Fruit fly (Drosophila melanogaster) whole organism, embryonic: Measurements from ENCODE around the gene mahe.

Experiments
- Asciz ChIP-seq: fragments of 200-800 bp; sonication (Bioruptor generic); optimal IDR thresholded peaks from 2 replicates; lab custom pipeline; 2017; ENCODE audit warnings: missing biosample characterization, mild to moderate bottlenecking, missing genetic modification characterization, missing genetic modification reagents
- CG10565 ChIP-seq: fragments of 200-800 bp; sonication (Bioruptor generic); optimal IDR thresholded peaks from 3 replicates; lab custom pipeline; 2016; ENCODE audit warnings: missing biosample characterization, mild to moderate bottlenecking, missing genetic modification characterization
- CG12659 ChIP-seq: fragments of 200-800 bp; sonication (Bioruptor generic); optimal IDR thresholded peaks from 3 replicates; lab custom pipeline; 2017; ENCODE audit warnings: mild to moderate bottlenecking, missing biosample characterization, missing genetic modification reagents, missing genetic modification characterization
- CG12769 ChIP-seq: fragments of 200-800 bp; sonication (Bioruptor generic); optimal IDR thresholded peaks from 2 replicates; lab custom pipeline; 2019; ENCODE audit warnings: missing biosample characterization, mild to moderate bottlenecking, missing genetic modification characterization, moderate library complexity
- CG13296 ChIP-seq: fragments of 200-800 bp; sonication (Bioruptor generic); optimal IDR thresholded peaks from 3 replicates; lab custom pipeline; 2018; ENCODE audit warnings: missing biosample characterization, mild to moderate bottlenecking, missing genetic modification characterization
- CG14441 ChIP-seq: fragments of 200-800 bp; sonication (Bioruptor generic); IDR thresholded peaks from 2 replicates; pipeline ENCODE4 v1.3.6; 2022; ENCODE audit warnings: missing biosample characterization, missing genetic modification characterization
- CG15514 ChIP-seq: fragments of 200-800 bp; sonication (Bioruptor generic); optimal IDR thresholded peaks from 3 replicates; lab custom pipeline; 2017; ENCODE audit warnings: missing biosample characterization, missing genetic modification characterization, mild to moderate bottlenecking, moderate library complexity, missing genetic modification reagents
- CG17328 ChIP-seq: fragments of 200-800 bp; sonication (Bioruptor generic); IDR thresholded peaks from 2 replicates; pipeline ENCODE4 v1.3.6; 2022; ENCODE audit warnings: missing biosample characterization, missing genetic modification characterization
- CG17612 ChIP-seq: fragments of 200-800 bp; sonication (Bioruptor generic); IDR thresholded peaks from 2 replicates; pipeline ENCODE4 v1.3.6; 2022; ENCODE audit warnings: missing biosample characterization, missing genetic modification characterization
- CG17912 ChIP-seq: fragments of 200-800 bp; sonication (Bioruptor generic); optimal IDR thresholded peaks from 2 replicates; lab custom pipeline; 2018; ENCODE audit warnings: missing biosample characterization, mild to moderate bottlenecking, missing genetic modification characterization
- CG34224 ChIP-seq: fragments of 200-800 bp; sonication (Bioruptor generic); IDR thresholded peaks from 3 replicates; pipeline ENCODE4 v1.3.6; 2022; ENCODE audit warnings: missing biosample characterization, missing genetic modification characterization; ENCODE audit not compliant: partially characterized antibody
- CG4617 ChIP-seq: fragments of 200-800 bp; sonication (Bioruptor generic); optimal IDR thresholded peaks from 3 replicates; lab custom pipeline; 2016; ENCODE audit warnings: missing biosample characterization, missing genetic modification characterization, borderline replicate concordance
- CG5953 ChIP-seq: fragments of 200-800 bp; sonication (Bioruptor generic); IDR thresholded peaks from 2 replicates; pipeline ENCODE4 v1.3.6; 2022; ENCODE audit warnings: missing biosample characterization, missing genetic modification characterization
- CG6854 ChIP-seq: fragments of 200-800 bp; sonication (Bioruptor generic); optimal IDR thresholded peaks from 3 replicates; lab custom pipeline; 2017; ENCODE audit warnings: missing biosample characterization, mild to moderate bottlenecking, missing genetic modification characterization
- CG8089 ChIP-seq: fragments of 200-800 bp; sonication (Bioruptor generic); optimal IDR thresholded peaks from 3 replicates; lab custom pipeline; 2016; ENCODE audit warnings: missing biosample characterization, missing genetic modification characterization
- CG8290 ChIP-seq, 3 experiments: fragments of 200-800 bp; sonication (Bioruptor generic); optimal IDR thresholded peaks; 2 replicates each; lab custom pipeline; 2016 to 2019; ENCODE audit warnings: missing biosample characterization in 3 of 3, missing genetic modification characterization in 3 of 3, mild to moderate bottlenecking in 2 of 3, moderate library complexity in 1 of 3
- CG8765 ChIP-seq: fragments of 200-800 bp; sonication (Bioruptor generic); IDR thresholded peaks from 2 replicates; pipeline ENCODE4 v1.3.6; 2022; ENCODE audit warnings: missing biosample characterization, missing genetic modification characterization
- CG8944 ChIP-seq: fragments of 200-800 bp; sonication (Bioruptor generic); optimal IDR thresholded peaks from 3 replicates; lab custom pipeline; 2016; ENCODE audit warnings: missing biosample characterization, missing genetic modification characterization
- Chrac-16 ChIP-seq: fragments of 200-800 bp; sonication (Bioruptor generic); optimal IDR thresholded peaks from 3 replicates; lab custom pipeline; 2016; ENCODE audit warnings: missing biosample characterization, missing genetic modification characterization
- Deaf1 ChIP-seq: fragments of 200-800 bp; optimal IDR thresholded peaks from 3 replicates; lab custom pipeline; 2019; ENCODE audit warnings: missing biosample characterization, mild to moderate bottlenecking, missing genetic modification characterization, moderate library complexity
- Dip2 ChIP-seq: fragments of 200-800 bp; sonication (Bioruptor generic); IDR thresholded peaks from 2 replicates; pipeline ENCODE4 v1.3.6; 2022; ENCODE audit warnings: missing biosample characterization, missing genetic modification characterization
- Elba2 ChIP-seq: fragments of 200-800 bp; sonication (Bioruptor generic); optimal IDR thresholded peaks from 3 replicates; lab custom pipeline; 2016; ENCODE audit warnings: missing biosample characterization, missing genetic modification characterization
- GATAe ChIP-seq: fragments of 200-800 bp; sonication (Bioruptor generic); conservative IDR thresholded peaks from 2 replicates; pipeline ENCODE4 v1.3.6; 2022; ENCODE audit warnings: missing biosample characterization, missing genetic modification characterization
- HLH54F ChIP-seq: fragments of 200-800 bp; sonication (Bioruptor generic); optimal IDR thresholded peaks from 3 replicates; lab custom pipeline; 2016; ENCODE audit warnings: missing biosample characterization, missing genetic modification characterization
- HLHmδ ChIP-seq: fragments of 200-800 bp; sonication (Bioruptor generic); optimal IDR thresholded peaks from 2 replicates; lab custom pipeline; 2018; ENCODE audit warnings: missing biosample characterization, mild to moderate bottlenecking, missing genetic modification characterization, moderate library complexity
- Hand ChIP-seq: fragments of 200-800 bp; sonication (Bioruptor generic); optimal IDR thresholded peaks from 2 replicates; lab custom pipeline; 2017; ENCODE audit warnings: mild to moderate bottlenecking, missing biosample characterization, missing genetic modification reagents, missing genetic modification characterization
- Med ChIP-seq: fragments of 200-800 bp; sonication (Bioruptor generic); peaks from one replicate; lab custom pipeline; 2016; ENCODE audit warnings: missing biosample characterization, missing genetic modification characterization, mild to moderate bottlenecking, inconsistent platforms, moderate library complexity
- Myb ChIP-seq: fragments of 200-800 bp; sonication (Bioruptor generic); optimal IDR thresholded peaks from 2 replicates; lab custom pipeline; 2016; ENCODE audit warnings: missing biosample characterization, missing genetic modification characterization
- Nf-YC ChIP-seq: fragments of 200-800 bp; optimal IDR thresholded peaks from 3 replicates; lab custom pipeline; 2019; ENCODE audit warnings: missing biosample characterization, mild to moderate bottlenecking, missing genetic modification characterization, moderate library complexity
- Ravus ChIP-seq: fragments of 200-800 bp; sonication (Bioruptor generic); IDR thresholded peaks from 2 replicates; pipeline ENCODE4 v1.3.6; 2022; ENCODE audit warnings: missing biosample characterization, missing genetic modification characterization
- Six4 ChIP-seq: fragments of 200-800 bp; sonication (Bioruptor generic); optimal IDR thresholded peaks from 2 replicates; lab custom pipeline; 2016; ENCODE audit warnings: missing biosample characterization, missing genetic modification characterization
- al ChIP-seq: fragments of 200-800 bp; sonication (Bioruptor generic); IDR thresholded peaks from 2 replicates; pipeline ENCODE4 v1.3.6; 2022; ENCODE audit warnings: missing biosample characterization, missing genetic modification characterization
- ash1 ChIP-seq: fragments of 200-800 bp; sonication (Bioruptor generic); optimal IDR thresholded peaks from 2 replicates; lab custom pipeline; 2018; ENCODE audit warnings: missing biosample characterization, mild to moderate bottlenecking, missing genetic modification characterization
- corto ChIP-seq: fragments of 200-800 bp; sonication (Bioruptor generic); optimal IDR thresholded peaks from 2 replicates; lab custom pipeline; 2016; ENCODE audit warnings: missing biosample characterization, mild to moderate bottlenecking, missing genetic modification characterization, moderate library complexity
- croc ChIP-seq: fragments of 200-800 bp; sonication (Bioruptor generic); conservative IDR thresholded peaks from 3 replicates; pipeline ENCODE4 v1.3.6; 2022; ENCODE audit warnings: missing biosample characterization, missing genetic modification characterization
- esg ChIP-seq: fragments of 200-800 bp; sonication (Bioruptor generic); conservative IDR thresholded peaks from 2 replicates; pipeline ENCODE4 v1.3.6; 2022; ENCODE audit warnings: missing biosample characterization, missing genetic modification characterization
- exex ChIP-seq: fragments of 200-800 bp; sonication (Bioruptor generic); optimal IDR thresholded peaks from 4 replicates; lab custom pipeline; 2018; ENCODE audit warnings: missing biosample characterization, mild to moderate bottlenecking, missing genetic modification characterization, moderate library complexity
- ftz-f1 ChIP-seq: fragments of 200-800 bp; sonication (Bioruptor generic); optimal IDR thresholded peaks from 2 replicates; lab custom pipeline; 2016; ENCODE audit warnings: missing biosample characterization, missing genetic modification characterization
- gsb ChIP-seq: fragments of 200-800 bp; sonication (Bioruptor generic); IDR thresholded peaks from 2 replicates; pipeline ENCODE4 v1.3.6; 2022; ENCODE audit warnings: missing biosample characterization, missing genetic modification characterization
- gsb-n ChIP-seq: fragments of 200-800 bp; sonication (Bioruptor generic); optimal IDR thresholded peaks from 3 replicates; lab custom pipeline; 2018; ENCODE audit warnings: missing biosample characterization, mild to moderate bottlenecking, missing genetic modification characterization
- her ChIP-seq: fragments of 200-800 bp; sonication (Bioruptor generic); optimal IDR thresholded peaks from 2 replicates; lab custom pipeline; 2016; ENCODE audit warnings: missing biosample characterization, missing genetic modification characterization
- kni ChIP-seq: fragments of 200-800 bp; sonication (Bioruptor generic); optimal IDR thresholded peaks from 3 replicates; lab custom pipeline; 2017; ENCODE audit warnings: mild to moderate bottlenecking, missing biosample characterization, missing genetic modification reagents, missing genetic modification characterization
- mam ChIP-seq: fragments of 200-800 bp; sonication (Bioruptor generic); optimal IDR thresholded peaks from 3 replicates; lab custom pipeline; 2016; ENCODE audit warnings: missing biosample characterization, missing genetic modification characterization
- nmo ChIP-seq: fragments of 200-800 bp; sonication (Bioruptor generic); optimal IDR thresholded peaks from 2 replicates; lab custom pipeline; 2018; ENCODE audit warnings: missing biosample characterization, mild to moderate bottlenecking, missing genetic modification characterization, moderate library complexity
- ro ChIP-seq: fragments of 200-800 bp; sonication (Bioruptor generic); IDR thresholded peaks from 2 replicates; pipeline ENCODE4 v1.3.6; 2022; ENCODE audit warnings: missing biosample characterization, missing genetic modification characterization
- salm ChIP-seq: fragments of 200-800 bp; sonication (Bioruptor generic); optimal IDR thresholded peaks from 2 replicates; lab custom pipeline; 2018; ENCODE audit warnings: missing biosample characterization, mild to moderate bottlenecking, missing genetic modification characterization
- sens ChIP-seq: fragments of 200-800 bp; sonication (Bioruptor generic); peaks from one replicate; lab custom pipeline; 2016; ENCODE audit warnings: missing biosample characterization, missing genetic modification characterization
- shn ChIP-seq: fragments of 200-800 bp; sonication (Bioruptor generic); optimal IDR thresholded peaks from 3 replicates; lab custom pipeline; 2016; ENCODE audit warnings: missing biosample characterization, missing genetic modification characterization
- vnd ChIP-seq: fragments of 200-800 bp; sonication (Bioruptor generic); IDR thresholded peaks from 3 replicates; pipeline ENCODE4 v1.3.6; 2022; ENCODE audit warnings: missing biosample characterization, missing genetic modification characterization; ENCODE audit not compliant: partially characterized antibody

mahe gene

DNA sequence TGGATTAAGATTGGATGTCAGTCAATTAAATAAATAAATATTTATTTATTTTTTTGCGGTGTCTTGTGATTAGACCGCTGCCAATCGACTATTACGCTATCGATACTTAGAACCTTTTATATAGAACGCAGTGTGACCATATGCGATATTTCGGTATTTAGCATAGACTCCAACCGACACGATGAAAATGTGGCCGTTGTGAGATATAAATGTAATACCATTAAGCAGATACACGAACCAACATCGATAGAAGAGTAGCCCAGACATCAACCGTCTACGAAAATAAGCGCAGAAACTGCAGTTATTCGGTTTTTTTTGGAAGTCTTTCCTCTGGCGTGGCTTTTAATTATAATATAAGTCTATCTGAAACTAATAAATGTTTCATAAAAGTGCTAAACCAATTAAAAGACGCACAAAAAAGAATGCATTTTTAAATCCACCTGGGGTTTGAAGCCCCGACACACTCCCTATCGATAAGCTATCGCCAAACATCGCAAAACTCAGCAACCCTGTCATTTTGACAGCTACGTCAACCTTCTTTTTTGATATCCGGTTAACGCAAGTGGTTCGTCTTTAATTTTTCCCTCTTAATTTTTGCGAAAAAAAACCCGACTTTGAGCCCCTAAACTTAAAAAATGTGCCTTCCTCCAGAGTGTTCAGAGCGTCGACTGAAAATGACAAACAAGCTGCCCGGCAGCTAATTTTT, 2.2 kb upstream of the mahe start, which contains the start of the genes Dhdds and RpS14a (continued):
- peak; percentile 11 for TF ChIP-seq CG8089 (GFP tag; lab: Kevin White, UChicago)
- TF ChIP-seq CG34224 (GFP tag; lab: Robert Waterston, UW) = peak; percentile 67; the same call in 2 of the 3 replicates
- TF ChIP-seq vnd (GFP tag; lab: Robert Waterston, UW) = peak; percentile 75
- TF ChIP-seq corto = no peak
- TF ChIP-seq al (GFP tag; lab: Robert Waterston, UW) = no peak
- no peak for TF ChIP-seq Ravus (GFP tag; lab: Robert Waterston, UW)
- no peak for TF ChIP-seq CG12769
- TF ChIP-seq shn (GFP tag; lab: Kevin White, UChicago) = peak; percentile 4
- peak; percentile 89 for TF ChIP-seq sens
- no peak for TF ChIP-seq CG17612 (GFP tag; lab: Robert Waterston, UW)
- TF ChIP-seq Deaf1 (tag; lab: Kevin White, UChicago) = no peak
- TF ChIP-seq CG10565 (GFP tag; lab: Kevin White, UChicago) = no peak
- TF ChIP-seq CG17328 = peak; percentile 61
- TF ChIP-seq Dip2 (GFP tag; lab: Robert Waterston, UW) = no peak
- TF ChIP-seq HLH54F (GFP tag; lab: Kevin White, UChicago) = peak; percentile 51
- TF ChIP-seq Chrac-16 = peak; percentile 10
- TF ChIP-seq esg (GFP tag; lab: Robert Waterston, UW) = no peak
- peak; percentile 25 for TF ChIP-seq Elba2 (GFP tag; lab: Kevin White, UChicago)
- TF ChIP-seq CG12659 (GFP tag; lab: Kevin White, UChicago) = peak; percentile 86
- no peak for TF ChIP-seq croc (GFP tag; lab: Robert Waterston, UW)
- peak; percentile 29 for TF ChIP-seq CG6854
- TF ChIP-seq CG13296 (GFP tag; lab: Kevin White, UChicago) = peak; percentile 67
- TF ChIP-seq CG8765 (GFP tag; lab: Robert Waterston, UW) = no peak
- peak; percentile 19 for TF ChIP-seq CG17912 (GFP tag; lab: Kevin White, UChicago)
- TF ChIP-seq Nf-YC (tag; lab: Kevin White, UChicago) = peak; percentile 54
- TF ChIP-seq CG4617 = peak; percentile 6
- peak; percentile 68 for TF ChIP-seq kni (GFP tag; lab: Kevin White, UChicago)
- no peak for TF ChIP-seq gsb (GFP tag; lab: Robert Waterston, UW)
- TF ChIP-seq HLHmδ (GFP tag; lab: Kevin White, UChicago) = peak; percentile 77
- no peak for TF ChIP-seq GATAe
- TF ChIP-seq Six4 (GFP tag; lab: Kevin White, UChicago) = peak; percentile 11
- peak; percentile 43 for TF ChIP-seq Asciz
- TF ChIP-seq exex (tag; lab: Kevin White, UChicago) = no peak
- TF ChIP-seq salm (tag; lab: Kevin White, UChicago) = peak; percentile 56
- no peak for TF ChIP-seq ash1 (GFP tag; lab: Kevin White, UChicago)
- no peak for TF ChIP-seq ftz-f1 (GFP tag; lab: Kevin White, UChicago)
- TF ChIP-seq CG8290 (GFP tag; optimal IDR thresholded peaks at IDR 0.05; lab: Kevin White, UChicago) = peak; percentile 56
- peak; percentile 17 to 35 for TF ChIP-seq CG8290 (tag; optimal IDR thresholded peaks at IDR 0.05; lab: Kevin White, UChicago)
- peak; percentile 90 for TF ChIP-seq Med
- no peak for TF ChIP-seq ro (GFP tag; lab: Robert Waterston, UW)
- TF ChIP-seq CG8944 (GFP tag; lab: Kevin White, UChicago) = no peak
- TF ChIP-seq nmo (GFP tag; lab: Kevin White, UChicago) = peak; percentile 84
- no peak for TF ChIP-seq CG5953 (GFP tag; lab: Robert Waterston, UW)
- peak; percentile 57 for TF ChIP-seq gsb-n (tag; lab: Kevin White, UChicago)
- no peak for TF ChIP-seq Hand (GFP tag; lab: Kevin White, UChicago)
- peak; percentile 50 for TF ChIP-seq Myb (GFP tag; lab: Kevin White, UChicago)
- peak; percentile 35 for TF ChIP-seq mam (GFP tag; lab: Kevin White, UChicago)
- TF ChIP-seq her = peak; percentile 12
- peak; percentile 64 for TF ChIP-seq CG15514 (GFP tag; lab: Kevin White, UChicago)
- TF ChIP-seq CG14441 = 0 out of 2 replicates have a peak, but pooled peaks have one; percentile 7
